Worm (Caenorhabditis elegans): ENCODE measurements around the gene F44E7.4.

- TF ChIP-seq hlh-13 (GFP tag; optimal IDR thresholded peaks at IDR 0.05), result no peak
- TF ChIP-seq fkh-6 (tag; optimal IDR thresholded peaks at IDR 0.05), result no peak
Measured at ce11 chrV:5753432-5753831, 23.3 kb downstream of the F44E7.4 start, which contains the start of gene pgph-1.

All from whole organism, late embryonic.